Worm (Caenorhabditis elegans) whole organism, early embryonic: ENCODE data around the gene F28C1.3.

Experiments used
- ama-1 ChIP-seq: fragments of 150-350 bp; optimal IDR thresholded peaks from 2 replicates; lab custom pipeline; 2014
- ceh-36 ChIP-seq: sonication (generic microtip); optimal IDR thresholded peaks from 2 replicates; lab custom pipeline; 2016; ENCODE audit warnings: missing genetic modification characterization, inconsistent platforms, missing compliant biosample characterization
- flt-1 ChIP-seq: fragments of 200-800 bp; sonication (Bioruptor generic); IDR thresholded peaks from 2 replicates; pipeline ENCODE4 v1.3.6; 2022; ENCODE audit warnings: missing genetic modification characterization, missing compliant biosample characterization
- tra-4 ChIP-seq: sonication (generic microtip); optimal IDR thresholded peaks from 2 replicates; lab custom pipeline; 2017; ENCODE audit warnings: missing genetic modification characterization, missing compliant biosample characterization

ce11 chrV:12488002-12488401, 19.5 kb downstream of the F28C1.3 start:
- TF ChIP-seq tra-4 (no peak), ama-1 (no peak), flt-1 (GFP tag; lab: Robert Waterston, UW) (no peak), ceh-36 (tag; lab: Kevin White, UChicago) (no peak)
